Worm (Caenorhabditis elegans): ENCODE data around the gene F54B11.10.

DNA sequence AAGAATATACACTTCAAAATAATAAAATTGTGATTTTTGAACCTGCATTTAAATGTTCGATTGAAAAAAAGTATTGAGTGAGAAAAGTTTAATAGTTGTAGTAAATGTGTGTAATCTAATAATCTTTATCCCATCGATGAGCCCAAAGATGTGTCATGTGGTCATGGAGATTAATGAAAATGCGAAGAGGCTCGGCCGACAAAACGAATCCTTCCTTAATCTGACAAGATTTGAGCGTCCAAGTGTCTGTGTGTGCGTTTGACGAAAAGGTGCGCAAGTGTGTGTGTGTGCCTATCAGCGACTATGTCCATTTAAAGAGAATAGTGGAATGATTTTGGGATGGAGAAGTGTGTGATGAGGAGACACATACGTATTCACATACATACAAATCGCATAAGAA, 7.9 kb upstream of the F54B11.10 start:
- TF ChIP-seq egl-27 (tag; optimal IDR thresholded peaks at IDR 0.05): no peak
- no peak for TF ChIP-seq fkh-10 (GFP tag; optimal IDR thresholded peaks at IDR 0.05)
- no peak for TF ChIP-seq nhr-12 (tag; optimal IDR thresholded peaks at IDR 0.05)
- no peak for TF ChIP-seq ceh-28 (tag; optimal IDR thresholded peaks at IDR 0.05)
- TF ChIP-seq mdl-1 (tag; optimal IDR thresholded peaks at IDR 0.05): no peak
- TF ChIP-seq lin-39 (tag; optimal IDR thresholded peaks at IDR 0.05): no peak
- no peak for TF ChIP-seq ama-1 (optimal IDR thresholded peaks at IDR 0.05)
- no peak for TF ChIP-seq ZK546.5 (tag; optimal IDR thresholded peaks at IDR 0.05)
- TF ChIP-seq elt-3 (tag; optimal IDR thresholded peaks at IDR 0.05): no peak
- no peak for TF ChIP-seq unc-39 (tag; optimal IDR thresholded peaks at IDR 0.05)
- no peak for TF ChIP-seq nhr-11 (tag; optimal IDR thresholded peaks at IDR 0.05)

Measured in whole organism, L3 larva.